Fruit fly (Drosophila melanogaster): Measurements from ENCODE around the gene 5PtaseI.

5PtaseI gene

DNA sequence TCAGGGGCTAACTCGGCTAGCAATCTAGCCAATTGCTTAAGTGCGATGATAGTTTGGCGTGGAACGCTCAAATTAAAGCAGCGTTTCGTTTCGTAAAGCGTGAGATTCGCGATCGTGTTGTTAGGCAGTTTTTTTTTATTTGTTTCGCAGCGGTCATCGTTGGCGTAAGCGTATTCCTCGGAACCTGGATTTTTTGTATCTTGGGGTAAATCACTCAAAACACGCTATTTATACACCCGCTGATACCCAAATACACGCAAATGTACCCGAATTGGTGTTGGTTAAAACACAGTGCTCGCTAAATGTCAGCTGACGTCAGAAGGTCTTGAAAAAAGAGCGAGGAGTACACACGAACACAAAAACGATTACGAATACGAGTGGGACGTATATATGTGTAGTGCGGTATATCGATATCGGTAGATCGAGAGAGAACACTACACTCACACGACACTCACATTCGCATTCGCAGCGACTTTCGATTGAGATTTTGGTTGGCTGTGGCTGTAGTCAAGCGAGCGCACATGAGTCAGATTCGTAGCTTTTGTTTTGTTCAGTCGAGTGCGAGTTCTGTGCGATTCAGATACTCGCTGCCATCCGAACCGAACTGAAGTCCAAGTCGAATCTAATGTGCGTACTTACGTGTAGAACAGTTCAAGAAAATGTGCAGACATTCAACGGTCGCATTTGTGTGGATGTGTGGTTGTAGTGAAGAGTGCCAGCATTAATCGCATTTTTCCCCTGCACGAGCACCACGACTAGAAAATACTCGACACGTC is 5.0 kb upstream of the 5PtaseI start (continued):
- peak in 1 of 2 experiments; percentile 37 for TF ChIP-seq bsh (GFP tag; optimal IDR thresholded peaks at IDR 0.05)
- TF ChIP-seq CG31441 (GFP tag; IDR thresholded peaks at IDR 0.05), result no peak
- peak; percentile 25 for TF ChIP-seq CG3163 (GFP tag; optimal IDR thresholded peaks at IDR 0.05)
- TF ChIP-seq nerfin-1 (tag; optimal IDR thresholded peaks at IDR 0.05), result no peak
- no peak for TF ChIP-seq Sin3A (optimal IDR thresholded peaks at IDR 0.05)
- peak; percentile 68 for TF ChIP-seq sug (tag; optimal IDR thresholded peaks at IDR 0.05)
- peak; percentile 10 for TF ChIP-seq HmgD (GFP tag; optimal IDR thresholded peaks at IDR 0.05)
- TF ChIP-seq sd (tag; optimal IDR thresholded peaks at IDR 0.05), result peak; percentile 58
- TF ChIP-seq CG4820 (GFP tag; optimal IDR thresholded peaks at IDR 0.05), result no peak
- no peak for TF ChIP-seq slou (GFP tag; optimal IDR thresholded peaks at IDR 0.05)
- no peak for TF ChIP-seq Dbx (GFP tag; IDR thresholded peaks at IDR 0.05)
- TF ChIP-seq pita (GFP tag; optimal IDR thresholded peaks at IDR 0.05), result no peak
- no peak for TF ChIP-seq hth (optimal IDR thresholded peaks at IDR 0.05)
- no peak for TF ChIP-seq CG4360 (GFP tag; IDR thresholded peaks at IDR 0.05)
- TF ChIP-seq kni (GFP tag; optimal IDR thresholded peaks at IDR 0.05), result peak; percentile 70
- TF ChIP-seq oc (tag; optimal IDR thresholded peaks at IDR 0.05), result no peak
- TF ChIP-seq fd102C (GFP tag; optimal IDR thresholded peaks at IDR 0.05), result no peak
- TF ChIP-seq Jarid2 (GFP tag; optimal IDR thresholded peaks at IDR 0.05), result peak; percentile 85
- no peak for TF ChIP-seq Ets65A (GFP tag)
- peak; percentile 49 for TF ChIP-seq gfzf (GFP tag; optimal IDR thresholded peaks at IDR 0.05)
- TF ChIP-seq toy (GFP tag; IDR thresholded peaks at IDR 0.05), result no peak
- no peak for TF ChIP-seq nmo (GFP tag; optimal IDR thresholded peaks at IDR 0.05)
- no peak for TF ChIP-seq ham (GFP tag; IDR thresholded peaks at IDR 0.05)
- TF ChIP-seq Chrac-16 (GFP tag; optimal IDR thresholded peaks at IDR 0.05), result no peak
- TF ChIP-seq ind (GFP tag; optimal IDR thresholded peaks at IDR 0.05), result no peak
- no peak for TF ChIP-seq CG9876 (GFP tag; optimal IDR thresholded peaks at IDR 0.05)
- no peak for TF ChIP-seq Oaz (GFP tag; IDR thresholded peaks at IDR 0.05)
- TF ChIP-seq PHDP (tag; optimal IDR thresholded peaks at IDR 0.05), result peak; percentile 42
- TF ChIP-seq CG13296 (GFP tag; optimal IDR thresholded peaks at IDR 0.05), result peak; percentile 49
- no peak for TF ChIP-seq CG42726 (GFP tag; IDR thresholded peaks at IDR 0.05; ENCODE audit: partially characterized antibody)
- no peak for TF ChIP-seq eyg (GFP tag; optimal IDR thresholded peaks at IDR 0.05)
- TF ChIP-seq HmgZ (tag; optimal IDR thresholded peaks at IDR 0.05), result peak; percentile 75
- peak; percentile 49 for TF ChIP-seq cwo (GFP tag; optimal IDR thresholded peaks at IDR 0.05)
- no peak for TF ChIP-seq salm (tag; optimal IDR thresholded peaks at IDR 0.05)
- no peak for TF ChIP-seq ro (GFP tag; IDR thresholded peaks at IDR 0.05)
- no peak for TF ChIP-seq hbn (GFP tag; IDR thresholded peaks at IDR 0.05; ENCODE audit: partially characterized antibody)
- no peak for TF ChIP-seq CG9215 (GFP tag; IDR thresholded peaks at IDR 0.05)
- peak; percentile 14 for TF ChIP-seq CoRest (tag; optimal IDR thresholded peaks at IDR 0.05)
- TF ChIP-seq B-H1 (GFP tag; IDR thresholded peaks at IDR 0.05), result no peak
- TF ChIP-seq aop (GFP tag; IDR thresholded peaks at IDR 0.05), result no peak
- TF ChIP-seq pros (GFP tag; optimal IDR thresholded peaks at IDR 0.05), result peak; percentile 50
- TF ChIP-seq h (optimal IDR thresholded peaks at IDR 0.05), result no peak
- TF ChIP-seq btn (GFP tag; optimal IDR thresholded peaks at IDR 0.05), result no peak
- TF ChIP-seq da (GFP tag; optimal IDR thresholded peaks at IDR 0.05), result no peak
- TF ChIP-seq cas (GFP tag; IDR thresholded peaks at IDR 0.05), result no peak
- peak; percentile 93 for TF ChIP-seq kay (GFP tag; optimal IDR thresholded peaks at IDR 0.05)
- TF ChIP-seq Hand (GFP tag; optimal IDR thresholded peaks at IDR 0.05), result peak; percentile 55
- TF ChIP-seq dm (GFP tag; optimal IDR thresholded peaks at IDR 0.05), result no peak
- TF ChIP-seq CG7745 (tag; optimal IDR thresholded peaks at IDR 0.05), result peak; percentile 38
- no peak for TF ChIP-seq CG9609 (GFP tag; optimal IDR thresholded peaks at IDR 0.05)
- peak; percentile 85 for TF ChIP-seq CG12155 (GFP tag; optimal IDR thresholded peaks at IDR 0.05)
